Fruit fly (Drosophila melanogaster) whole organism, embryonic: Measurements from ENCODE around the gene CG7646.

Experiments used
- Aef1 ChIP-seq: fragments of 200-800 bp; sonication (Bioruptor generic); IDR thresholded peaks from 3 replicates; pipeline ENCODE4 v1.3.6; 2022; ENCODE audit warnings: missing biosample characterization, missing genetic modification characterization
- B-H1 ChIP-seq: fragments of 200-800 bp; sonication (Bioruptor generic); IDR thresholded peaks from 3 replicates; pipeline ENCODE4 v1.3.6; 2022; ENCODE audit warnings: missing biosample characterization, missing genetic modification characterization
- CG12299 ChIP-seq: fragments of 200-800 bp; sonication (Bioruptor generic); optimal IDR thresholded peaks from 2 replicates; lab custom pipeline; 2018; ENCODE audit warnings: missing biosample characterization, mild to moderate bottlenecking, missing genetic modification characterization
- CG12659 ChIP-seq: fragments of 200-800 bp; sonication (Bioruptor generic); optimal IDR thresholded peaks from 3 replicates; lab custom pipeline; 2017; ENCODE audit warnings: mild to moderate bottlenecking, missing biosample characterization, missing genetic modification reagents, missing genetic modification characterization
- CG14050 ChIP-seq: fragments of 200-800 bp; sonication (Bioruptor generic); IDR thresholded peaks from 3 replicates; pipeline ENCODE4 v1.3.6; 2022; ENCODE audit warnings: missing biosample characterization, missing genetic modification characterization
- CG14965 ChIP-seq: fragments of 200-800 bp; sonication (Bioruptor generic); optimal IDR thresholded peaks from 2 replicates; lab custom pipeline; 2016; ENCODE audit warnings: missing biosample characterization, missing genetic modification characterization, borderline replicate concordance
- CG15269 ChIP-seq: fragments of 200-800 bp; sonication (Bioruptor generic); optimal IDR thresholded peaks from 2 replicates; lab custom pipeline; 2018; ENCODE audit warnings: missing biosample characterization, mild to moderate bottlenecking, missing genetic modification characterization, moderate library complexity
- CG1529 ChIP-seq: fragments of 200-800 bp; sonication (Bioruptor generic); optimal IDR thresholded peaks from 3 replicates; lab custom pipeline; 2018; ENCODE audit warnings: missing biosample characterization, missing genetic modification characterization
- CG15601 ChIP-seq: fragments of 200-800 bp; sonication (Bioruptor generic); optimal IDR thresholded peaks from 3 replicates; lab custom pipeline; 2019; ENCODE audit warnings: missing biosample characterization, mild to moderate bottlenecking, missing genetic modification characterization, moderate library complexity
- CG16863 ChIP-seq: fragments of 200-800 bp; sonication (Bioruptor generic); optimal IDR thresholded peaks from 3 replicates; lab custom pipeline; 2016; ENCODE audit warnings: missing biosample characterization, missing genetic modification characterization
- CG17385 ChIP-seq: fragments of 200-800 bp; sonication (Bioruptor generic); optimal IDR thresholded peaks from 3 replicates; lab custom pipeline; 2018; ENCODE audit warnings: missing biosample characterization, mild to moderate bottlenecking, missing genetic modification characterization
- CG2712 ChIP-seq: fragments of 200-800 bp; optimal IDR thresholded peaks from 3 replicates; lab custom pipeline; 2019; ENCODE audit warnings: missing biosample characterization, mild to moderate bottlenecking, missing genetic modification characterization, moderate library complexity
- CG34376 ChIP-seq: fragments of 200-800 bp; sonication (Bioruptor generic); optimal IDR thresholded peaks from 2 replicates; lab custom pipeline; 2018; ENCODE audit warnings: missing biosample characterization, mild to moderate bottlenecking, missing genetic modification characterization
- CG34422 ChIP-seq: fragments of 200-800 bp; sonication (Bioruptor generic); IDR thresholded peaks from 3 replicates; pipeline ENCODE4 v1.3.6; 2022; ENCODE audit warnings: missing biosample characterization, missing genetic modification characterization
- CG4854 ChIP-seq: fragments of 200-800 bp; sonication (Bioruptor generic); optimal IDR thresholded peaks from 2 replicates; lab custom pipeline; 2016; ENCODE audit warnings: missing biosample characterization, missing genetic modification characterization, inconsistent platforms
- CG6654 ChIP-seq: fragments of 200-800 bp; sonication (Bioruptor generic); optimal IDR thresholded peaks from 2 replicates; lab custom pipeline; 2017; ENCODE audit warnings: missing biosample characterization, mild to moderate bottlenecking, missing genetic modification characterization
- CG7357 ChIP-seq: fragments of 200-800 bp; sonication (Bioruptor generic); IDR thresholded peaks from 3 replicates; pipeline ENCODE4 v1.3.6; 2022; ENCODE audit warnings: missing biosample characterization, missing genetic modification characterization
- CG7556 ChIP-seq: fragments of 200-800 bp; sonication (Bioruptor generic); optimal IDR thresholded peaks from 2 replicates; lab custom pipeline; 2017; ENCODE audit warnings: missing biosample characterization, mild to moderate bottlenecking, missing genetic modification characterization
- CG8944 ChIP-seq: fragments of 200-800 bp; sonication (Bioruptor generic); optimal IDR thresholded peaks from 3 replicates; lab custom pipeline; 2016; ENCODE audit warnings: missing biosample characterization, missing genetic modification characterization
- CG9817 ChIP-seq: fragments of 200-800 bp; sonication (Bioruptor generic); optimal IDR thresholded peaks from 2 replicates; lab custom pipeline; 2018; ENCODE audit warnings: missing biosample characterization, mild to moderate bottlenecking, missing genetic modification characterization, moderate library complexity
- CTCF ChIP-seq: fragments of 200-800 bp; sonication (Bioruptor generic); optimal IDR thresholded peaks from 2 replicates; lab custom pipeline; 2017; ENCODE audit warnings: missing biosample characterization, mild to moderate bottlenecking, missing genetic modification characterization, moderate library complexity
- CrebB ChIP-seq: fragments of 200-800 bp; sonication (Bioruptor generic); optimal IDR thresholded peaks from 3 replicates; lab custom pipeline; 2018; ENCODE audit warnings: missing biosample characterization, mild to moderate bottlenecking, missing genetic modification characterization
- D ChIP-seq, 2 experiments: fragments of 200-800 bp in 1 of 2; fragments of >200 bp in 1 of 2; sonication (Bioruptor generic) in 1 of 2; optimal IDR thresholded peaks; 2 replicates in 1 of 2; 3 replicates in 1 of 2; lab custom pipeline; 2017; ENCODE audit warnings: mild to moderate bottlenecking in 1 of 2, missing biosample characterization in 1 of 2, missing genetic modification characterization in 1 of 2, missing genetic modification reagents in 1 of 2
- D19B ChIP-seq: fragments of 200-800 bp; sonication (Bioruptor generic); optimal IDR thresholded peaks from 2 replicates; lab custom pipeline; 2017; ENCODE audit warnings: missing biosample characterization, mild to moderate bottlenecking, missing genetic modification characterization
- Ets65A ChIP-seq: fragments of 200-800 bp; sonication (Bioruptor generic); peaks from one replicate; lab custom pipeline; 2016; ENCODE audit warnings: missing biosample characterization, missing genetic modification characterization
- Fer1 ChIP-seq: fragments of 200-800 bp; sonication (Bioruptor generic); optimal IDR thresholded peaks from 2 replicates; lab custom pipeline; 2017; ENCODE audit warnings: missing biosample characterization, mild to moderate bottlenecking, missing genetic modification characterization
- H2.0 ChIP-seq: fragments of 200-800 bp; sonication (Bioruptor generic); IDR thresholded peaks from 2 replicates; pipeline ENCODE4 v1.3.6; 2022; ENCODE audit warnings: missing biosample characterization, missing genetic modification characterization
- Hand ChIP-seq: fragments of 200-800 bp; sonication (Bioruptor generic); optimal IDR thresholded peaks from 2 replicates; lab custom pipeline; 2017; ENCODE audit warnings: mild to moderate bottlenecking, missing biosample characterization, missing genetic modification reagents, missing genetic modification characterization
- Hey ChIP-seq: fragments of 200-800 bp; sonication (Bioruptor generic); optimal IDR thresholded peaks from 3 replicates; lab custom pipeline; 2018; ENCODE audit warnings: missing biosample characterization, mild to moderate bottlenecking, missing genetic modification characterization
- Lim3 ChIP-seq: fragments of 200-800 bp; sonication (Bioruptor generic); IDR thresholded peaks from 2 replicates; pipeline ENCODE4 v1.3.6; 2022; ENCODE audit warnings: missing biosample characterization, missing genetic modification characterization
- MTF-1 ChIP-seq: fragments of 200-800 bp; sonication (Bioruptor generic); optimal IDR thresholded peaks from 2 replicates; lab custom pipeline; 2018; ENCODE audit warnings: missing biosample characterization, mild to moderate bottlenecking, missing genetic modification characterization, borderline replicate concordance
- Max ChIP-seq: fragments of 200-800 bp; sonication (Bioruptor generic); optimal IDR thresholded peaks from 2 replicates; lab custom pipeline; 2016; ENCODE audit warnings: missing biosample characterization, mild to moderate bottlenecking, missing genetic modification characterization
- PHDP ChIP-seq: fragments of 200-800 bp; sonication (Bioruptor generic); optimal IDR thresholded peaks from 3 replicates; lab custom pipeline; 2018; ENCODE audit warnings: missing biosample characterization, mild to moderate bottlenecking, missing genetic modification characterization, moderate library complexity
- Rx ChIP-seq: fragments of 200-800 bp; sonication (Bioruptor generic); IDR thresholded peaks from 2 replicates; pipeline ENCODE4 v1.3.6; 2022; ENCODE audit warnings: missing biosample characterization, missing genetic modification characterization
- Ssrp ChIP-seq: fragments of 200-800 bp; sonication (Bioruptor generic); optimal IDR thresholded peaks from 2 replicates; lab custom pipeline; 2018; ENCODE audit warnings: missing biosample characterization, mild to moderate bottlenecking, missing genetic modification characterization, moderate library complexity
- ara ChIP-seq: fragments of 200-800 bp; sonication (Bioruptor generic); IDR thresholded peaks from 2 replicates; pipeline ENCODE4 v1.3.6; 2022; ENCODE audit warnings: missing biosample characterization, missing genetic modification characterization
- cas ChIP-seq: fragments of 200-800 bp; sonication (Bioruptor generic); IDR thresholded peaks from 2 replicates; pipeline ENCODE4 v1.3.6; 2022; ENCODE audit warnings: missing biosample characterization, missing genetic modification characterization
- cwo ChIP-seq: fragments of 200-800 bp; sonication (Bioruptor generic); optimal IDR thresholded peaks from 3 replicates; lab custom pipeline; 2017; ENCODE audit warnings: missing biosample characterization, missing genetic modification characterization, mild to moderate bottlenecking, moderate library complexity, missing genetic modification reagents
- dati ChIP-seq: fragments of 200-800 bp; sonication (Bioruptor generic); IDR thresholded peaks from 2 replicates; pipeline ENCODE4 v1.3.6; 2022; ENCODE audit warnings: missing biosample characterization, missing genetic modification characterization
- dpn ChIP-seq, 2 experiments: fragments of 200-800 bp; sonication (Bioruptor generic); optimal IDR thresholded peaks; 3 replicates each; lab custom pipeline; 2016; ENCODE audit warnings: missing biosample characterization in 2 of 2, missing genetic modification characterization in 2 of 2
- en ChIP-seq: fragments of 200-800 bp; sonication (Bioruptor generic); optimal IDR thresholded peaks from 2 replicates; lab custom pipeline; 2016; ENCODE audit warnings: missing biosample characterization, missing genetic modification characterization
- gsb-n ChIP-seq: fragments of 200-800 bp; sonication (Bioruptor generic); optimal IDR thresholded peaks from 3 replicates; lab custom pipeline; 2018; ENCODE audit warnings: missing biosample characterization, mild to moderate bottlenecking, missing genetic modification characterization
- her ChIP-seq: fragments of 200-800 bp; sonication (Bioruptor generic); optimal IDR thresholded peaks from 2 replicates; lab custom pipeline; 2016; ENCODE audit warnings: missing biosample characterization, missing genetic modification characterization
- kay ChIP-seq: fragments of 200-800 bp; sonication (Bioruptor generic); optimal IDR thresholded peaks from 2 replicates; lab custom pipeline; 2016; ENCODE audit warnings: missing biosample characterization, missing genetic modification characterization
- row ChIP-seq: fragments of 200-800 bp; sonication (Bioruptor generic); IDR thresholded peaks from 3 replicates; pipeline ENCODE4 v1.3.6; 2022; ENCODE audit warnings: missing biosample characterization, missing genetic modification characterization
- sens ChIP-seq: fragments of 200-800 bp; sonication (Bioruptor generic); peaks from one replicate; lab custom pipeline; 2016; ENCODE audit warnings: missing biosample characterization, missing genetic modification characterization
- shn ChIP-seq: fragments of 200-800 bp; sonication (Bioruptor generic); optimal IDR thresholded peaks from 3 replicates; lab custom pipeline; 2016; ENCODE audit warnings: missing biosample characterization, missing genetic modification characterization
- sim ChIP-seq: fragments of 200-800 bp; sonication (Bioruptor generic); IDR thresholded peaks from 2 replicates; pipeline ENCODE4 v1.3.6; 2022; ENCODE audit warnings: missing biosample characterization, missing genetic modification characterization
- slou ChIP-seq: fragments of 200-800 bp; sonication (Bioruptor generic); optimal IDR thresholded peaks from 3 replicates; lab custom pipeline; 2016; ENCODE audit warnings: missing biosample characterization, missing genetic modification characterization
- stwl ChIP-seq: fragments of 200-800 bp; sonication (Bioruptor generic); optimal IDR thresholded peaks from 3 replicates; lab custom pipeline; 2018; ENCODE audit warnings: missing biosample characterization, mild to moderate bottlenecking, missing genetic modification characterization, moderate library complexity
- sug ChIP-seq: fragments of 200-800 bp; optimal IDR thresholded peaks from 2 replicates; lab custom pipeline; 2019; ENCODE audit warnings: missing biosample characterization, mild to moderate bottlenecking, missing genetic modification characterization, moderate library complexity
- tio ChIP-seq: fragments of 200-800 bp; sonication (Bioruptor generic); optimal IDR thresholded peaks from 2 replicates; lab custom pipeline; 2017; ENCODE audit warnings: missing biosample characterization, missing genetic modification characterization, inconsistent platforms

Gene CG7646

DNA sequence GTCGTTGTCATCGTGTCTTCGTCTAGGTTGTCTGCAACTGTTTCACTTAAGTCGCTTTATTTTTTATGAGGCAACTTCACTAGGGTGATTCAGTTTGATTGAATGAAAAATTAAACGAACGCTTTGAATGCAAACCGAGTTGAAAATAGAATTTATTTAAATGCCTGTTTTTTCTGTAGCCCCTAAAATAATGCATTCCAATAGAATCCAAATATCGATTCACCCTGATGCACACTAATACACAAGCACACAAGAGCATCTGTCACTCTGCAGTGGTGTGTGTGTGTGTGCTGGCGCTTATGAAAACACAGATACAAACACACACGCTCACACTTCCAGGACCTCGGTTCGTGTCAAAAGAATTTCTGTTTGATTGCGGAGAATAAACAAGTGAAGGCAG lies 29.9 kb upstream of the CG7646 start (continued):
- TF ChIP-seq tio (GFP tag; lab: Kevin White, UChicago) (no peak), dati (GFP tag; lab: Robert Waterston, UW) (no peak), Rx (no peak), CG7556 (GFP tag; lab: Kevin White, UChicago) (peak; percentile 53), CG15269 (tag; lab: Kevin White, UChicago) (peak; percentile 38), D (optimal IDR thresholded peaks at IDR 0.05; lab: Kevin White, UChicago) (no peak), D (GFP tag; optimal IDR thresholded peaks at IDR 0.05; lab: Kevin White, UChicago) (no peak), CG4854 (no peak), her (GFP tag; lab: Kevin White, UChicago) (no peak), Hand (peak; percentile 75), CG16863 (GFP tag; lab: Kevin White, UChicago) (no peak), Lim3 (no peak), CG1529 (no peak), ara (GFP tag; lab: Robert Waterston, UW) (no peak), CG7357 (GFP tag; lab: Robert Waterston, UW) (no peak), B-H1 (GFP tag; lab: Robert Waterston, UW) (no peak), sim (GFP tag; lab: Robert Waterston, UW) (no peak), CG17385 (GFP tag; lab: Kevin White, UChicago) (peak; percentile 21), CG12299 (tag; lab: Kevin White, UChicago) (peak; percentile 8), cwo (GFP tag; lab: Kevin White, UChicago) (peak; percentile 36), CG34376 (GFP tag; lab: Kevin White, UChicago) (peak; percentile 28), en (GFP tag; lab: Kevin White, UChicago) (no peak), slou (GFP tag; lab: Kevin White, UChicago) (no peak), CrebB (peak; percentile 22), CG12659 (peak; percentile 18), dpn (GFP tag; optimal IDR thresholded peaks at IDR 0.05; lab: Kevin White, UChicago) (peak in 1 of 2 experiments; percentile 2), CTCF (GFP tag; lab: Kevin White, UChicago) (no peak), CG6654 (GFP tag; lab: Kevin White, UChicago) (no peak), sens (GFP tag; lab: Kevin White, UChicago) (peak; percentile 30), Hey (tag; lab: Kevin White, UChicago) (no peak), shn (GFP tag; lab: Kevin White, UChicago) (no peak), row (GFP tag; lab: Robert Waterston, UW) (peak; percentile 50), MTF-1 (GFP tag; lab: Kevin White, UChicago) (no peak), CG9817 (tag; lab: Kevin White, UChicago) (peak; percentile 35), D19B (no peak), CG14050 (GFP tag; lab: Robert Waterston, UW) (no peak; the same call in 2 of the 3 replicates), stwl (tag; lab: Kevin White, UChicago) (no peak), CG34422 (no peak), cas (GFP tag; lab: Robert Waterston, UW) (no peak), kay (GFP tag; lab: Kevin White, UChicago) (no peak), CG8944 (GFP tag; lab: Kevin White, UChicago) (no peak), H2.0 (GFP tag; lab: Robert Waterston, UW) (no peak), Ssrp (tag; lab: Kevin White, UChicago) (no peak), Ets65A (GFP tag; lab: Kevin White, UChicago) (peak; percentile 90), CG2712 (no peak), gsb-n (no peak), sug (tag; lab: Kevin White, UChicago) (peak; percentile 17), Aef1 (GFP tag; lab: Robert Waterston, UW) (no peak), PHDP (peak; percentile 39), CG14965 (GFP tag; lab: Kevin White, UChicago) (no peak), Fer1 (GFP tag; lab: Kevin White, UChicago) (peak; percentile 49), CG15601 (tag; lab: Kevin White, UChicago) (no peak), Max (GFP tag; lab: Kevin White, UChicago) (no peak)
